Fruit fly (Drosophila melanogaster): ENCODE data around the gene alpha4GT1.
A peak's percentile ranks its signal among the peaks of the same experiment; 100 is the strongest.

alpha4GT1 gene

dm6 chr2L:2972439-2972936 lies 50.5 kb downstream of the alpha4GT1 start, which contains the start of the genes Rrp1 and gammaTub23C (continued):
- TF ChIP-seq CG12104 (GFP tag; optimal IDR thresholded peaks at IDR 0.05) (peak; percentile 93), slbo (GFP tag; IDR thresholded peaks at IDR 0.05) (peak; percentile 91), mld (GFP tag; IDR thresholded peaks at IDR 0.05; ENCODE audit: partially characterized antibody) (no peak), MBD-R2 (GFP tag; IDR thresholded peaks at IDR 0.05) (peak; percentile 76), mirr (GFP tag; optimal IDR thresholded peaks at IDR 0.05) (peak; percentile 51), Dbx (GFP tag; IDR thresholded peaks at IDR 0.05) (peak; percentile 83), NFAT (GFP tag; IDR thresholded peaks at IDR 0.05) (peak; percentile 74), HmgD (GFP tag; optimal IDR thresholded peaks at IDR 0.05) (peak; percentile 6), Aef1 (GFP tag; IDR thresholded peaks at IDR 0.05) (peak; percentile 85), Lhr (GFP tag; optimal IDR thresholded peaks at IDR 0.05) (peak; percentile 74), emc (GFP tag; optimal IDR thresholded peaks at IDR 0.05) (peak; percentile 45), Fer2 (tag; optimal IDR thresholded peaks at IDR 0.05) (peak; percentile 80), CG3407 (GFP tag; optimal IDR thresholded peaks at IDR 0.05) (peak; percentile 84), CG4617 (GFP tag; optimal IDR thresholded peaks at IDR 0.05; ENCODE audit: borderline replicate concordance) (peak; percentile 84), sima (GFP tag; optimal IDR thresholded peaks at IDR 0.05) (no peak), danr (GFP tag; IDR thresholded peaks at IDR 0.05) (peak; percentile 47; the same call in 1 of the 2 replicates), CG5953 (GFP tag; IDR thresholded peaks at IDR 0.05) (peak; percentile 52), corto (GFP tag; optimal IDR thresholded peaks at IDR 0.05) (peak; percentile 47), Bdp1 (GFP tag; optimal IDR thresholded peaks at IDR 0.05) (peak; percentile 57), pzg (GFP tag; optimal IDR thresholded peaks at IDR 0.05) (peak; percentile 35), psq (GFP tag; optimal IDR thresholded peaks at IDR 0.05) (peak; percentile 71), Hmr (GFP tag; optimal IDR thresholded peaks at IDR 0.05) (peak; percentile 91), CG9437 (GFP tag; optimal IDR thresholded peaks at IDR 0.05) (peak; percentile 93), ci (GFP tag; IDR thresholded peaks at IDR 0.05) (peak; percentile 56; the same call in 2 of the 3 replicates), pan (optimal IDR thresholded peaks at IDR 0.05) (no peak), pan (GFP tag; optimal IDR thresholded peaks at IDR 0.05 in 1 of 2, IDR thresholded peaks at IDR 0.05 in 1 of 2) (peak in 1 of 2 experiments; percentile 82), Dref (GFP tag; IDR thresholded peaks at IDR 0.05) (peak; percentile 45; the same call in 1 of the 2 replicates), stwl (tag; optimal IDR thresholded peaks at IDR 0.05) (peak; percentile 45), ase (GFP tag; IDR thresholded peaks at IDR 0.05) (peak; percentile 78), CG18011 (GFP tag; optimal IDR thresholded peaks at IDR 0.05) (peak; percentile 70), CG5180 (GFP tag; optimal IDR thresholded peaks at IDR 0.05) (peak; percentile 76), lab (GFP tag; optimal IDR thresholded peaks at IDR 0.05) (peak; percentile 89), Stat92E (GFP tag; optimal IDR thresholded peaks at IDR 0.05) (peak in 1 of 3 experiments; percentile 92), fru (optimal IDR thresholded peaks at IDR 0.05) (no peak), CG2129 (GFP tag; IDR thresholded peaks at IDR 0.05; ENCODE audit: partially characterized antibody) (no peak), CG1832 (GFP tag; optimal IDR thresholded peaks at IDR 0.05) (no peak), croc (GFP tag; conservative IDR thresholded peaks at IDR 0.05) (peak; percentile 85), CG17568 (GFP tag; optimal IDR thresholded peaks at IDR 0.05) (no peak), CG3281 (GFP tag; optimal IDR thresholded peaks at IDR 0.05) (peak; percentile 93), CG2120 (GFP tag; optimal IDR thresholded peaks at IDR 0.05) (peak; percentile 88), CG9876 (GFP tag; optimal IDR thresholded peaks at IDR 0.05) (peak; percentile 62), Pdp1 (GFP tag; optimal IDR thresholded peaks at IDR 0.05) (peak; percentile 80 to 81), CG12659 (GFP tag; optimal IDR thresholded peaks at IDR 0.05) (peak; percentile 95), Mes4 (GFP tag; optimal IDR thresholded peaks at IDR 0.05) (peak; percentile 72), lilli (GFP tag; optimal IDR thresholded peaks at IDR 0.05) (peak; percentile 86), CG7271 (tag; optimal IDR thresholded peaks at IDR 0.05) (peak; percentile 35), CG4328 (GFP tag; optimal IDR thresholded peaks at IDR 0.05) (peak; percentile 84), pho (GFP tag; optimal IDR thresholded peaks at IDR 0.05) (peak; percentile 77), Hmx (GFP tag; optimal IDR thresholded peaks at IDR 0.05) (peak; percentile 63), dati (GFP tag; IDR thresholded peaks at IDR 0.05) (no peak)

Data from whole organism, embryonic.